Worm (Caenorhabditis elegans) whole organism, L4 larva: ENCODE measurements around the gene mut-7.

Experiments
- F37D6.2 ChIP-seq: sonication (generic microtip); optimal IDR thresholded peaks from 2 replicates; lab custom pipeline; 2016; ENCODE audit warnings: mild to moderate bottlenecking, missing genetic modification characterization, missing compliant biosample characterization
- Y5F2A.4 ChIP-seq: fragments of 200-800 bp; sonication (Bioruptor generic); optimal IDR thresholded peaks from 2 replicates; lab custom pipeline; 2018; ENCODE audit warnings: mild to moderate bottlenecking, missing genetic modification characterization, missing compliant biosample characterization
- aha-1 ChIP-seq: fragments of 150-350 bp; peaks from one replicate; lab custom pipeline; 2014; ENCODE audit warnings: missing biosample characterization, missing genetic modification characterization
- aly-2 ChIP-seq: sonication (generic microtip); optimal IDR thresholded peaks from 2 replicates; lab custom pipeline; 2018; ENCODE audit warnings: missing biosample characterization, missing genetic modification characterization
- arid-1 ChIP-seq: fragments of 200-800 bp; sonication (Bioruptor generic); conservative IDR thresholded peaks from 2 replicates; pipeline ENCODE4 v1.3.6; 2022; ENCODE audit warnings: missing genetic modification reagents, missing genetic modification characterization, missing compliant biosample characterization
- ceh-20 ChIP-seq: fragments of 200-800 bp; sonication (Bioruptor generic); IDR thresholded peaks from 2 replicates; pipeline ENCODE4 v1.3.6; 2022; ENCODE audit warnings: missing genetic modification reagents, missing genetic modification characterization, missing compliant biosample characterization
- ceh-62 ChIP-seq: sonication (generic microtip); optimal IDR thresholded peaks from 2 replicates; lab custom pipeline; 2017; ENCODE audit warnings: missing biosample characterization, missing genetic modification characterization
- ces-1 ChIP-seq: fragments of 150-350 bp; sonication (generic microtip); optimal IDR thresholded peaks from 4 replicates; lab custom pipeline; 2014; ENCODE audit warnings: missing biosample characterization, missing genetic modification reagents, missing genetic modification characterization
- ctbp-1 ChIP-seq: fragments of 200-800 bp; sonication (Bioruptor generic); IDR thresholded peaks from 2 replicates; pipeline ENCODE4 v1.3.6; 2022; ENCODE audit warnings: missing genetic modification reagents, missing genetic modification characterization, missing compliant biosample characterization
- daf-16 ChIP-seq, 3 experiments: sonication (generic microtip); optimal IDR thresholded peaks; 2 replicates each; lab custom pipeline; 2016 to 2017; ENCODE audit warnings: missing genetic modification characterization in 3 of 3, missing genetic modification reagents in 3 of 3, mild to moderate bottlenecking in 2 of 3, missing compliant biosample characterization in 2 of 3, missing biosample characterization in 1 of 3, moderate library complexity in 1 of 3
- dmd-6 ChIP-seq: fragments of 200-800 bp; sonication (Bioruptor generic); IDR thresholded peaks from 2 replicates; pipeline ENCODE4 v1.3.6; 2022; ENCODE audit warnings: missing genetic modification reagents, missing genetic modification characterization, missing compliant biosample characterization
- dve-1 ChIP-seq: sonication (generic microtip); optimal IDR thresholded peaks from 2 replicates; lab custom pipeline; 2017; ENCODE audit warnings: antibody characterized with exemption, mild to moderate bottlenecking, missing genetic modification characterization, missing compliant biosample characterization; ENCODE audit not compliant: insufficient read depth
- egl-27 ChIP-seq: sonication (generic microtip); optimal IDR thresholded peaks from 3 replicates; lab custom pipeline; 2017; ENCODE audit warnings: missing biosample characterization, missing genetic modification reagents, missing genetic modification characterization
- egl-43 ChIP-seq: fragments of 200-800 bp; sonication (Bioruptor generic); IDR thresholded peaks from 2 replicates; pipeline ENCODE4 v1.3.6; 2022; ENCODE audit warnings: missing genetic modification reagents, missing genetic modification characterization, missing compliant biosample characterization
- fkh-10 ChIP-seq: fragments of 150-350 bp; optimal IDR thresholded peaks from 2 replicates; lab custom pipeline; 2014; ENCODE audit warnings: missing biosample characterization, missing genetic modification reagents, missing genetic modification characterization
- fos-1 ChIP-seq: fragments of 150-350 bp; optimal IDR thresholded peaks from 2 replicates; lab custom pipeline; 2014; ENCODE audit warnings: missing biosample characterization, missing genetic modification characterization
- gei-8 ChIP-seq: fragments of 200-800 bp; sonication (Bioruptor generic); optimal IDR thresholded peaks from 2 replicates; lab custom pipeline; 2018; ENCODE audit warnings: mild to moderate bottlenecking, missing genetic modification characterization, missing compliant biosample characterization
- hif-1 ChIP-seq, 2 experiments: sonication (generic microtip); optimal IDR thresholded peaks; 2 replicates each; lab custom pipeline; 2016 to 2017; ENCODE audit warnings: missing compliant biosample characterization in 2 of 2, missing genetic modification characterization in 2 of 2, missing genetic modification reagents in 2 of 2, missing genotype in 2 of 2, mild to moderate bottlenecking in 1 of 2
- hlh-11 ChIP-seq: fragments of 200-800 bp; sonication (Bioruptor generic); optimal IDR thresholded peaks from 2 replicates; lab custom pipeline; 2018; ENCODE audit warnings: mild to moderate bottlenecking, missing genetic modification characterization, missing compliant biosample characterization
- hlh-30 ChIP-seq: sonication (generic microtip); optimal IDR thresholded peaks from 2 replicates; lab custom pipeline; 2017; ENCODE audit warnings: antibody characterized with exemption, mild to moderate bottlenecking, missing genetic modification characterization, missing compliant biosample characterization; ENCODE audit not compliant: insufficient read depth
- lin-1 ChIP-seq: fragments of 200-800 bp; sonication (Bioruptor generic); IDR thresholded peaks from 2 replicates; pipeline ENCODE4 v1.3.6; 2022; ENCODE audit warnings: missing genetic modification reagents, missing genetic modification characterization, missing compliant biosample characterization
- lin-13 ChIP-seq: fragments of 150-350 bp; optimal IDR thresholded peaks from 2 replicates; lab custom pipeline; 2014; ENCODE audit warnings: missing biosample characterization, missing genetic modification reagents, missing genetic modification characterization
- lin-15B ChIP-seq: fragments of 150-350 bp; sonication (generic microtip); optimal IDR thresholded peaks from 3 replicates; lab custom pipeline; 2014; ENCODE audit warnings: missing biosample characterization, missing genetic modification characterization
- lin-39 ChIP-seq: fragments of 150-350 bp; optimal IDR thresholded peaks from 2 replicates; lab custom pipeline; 2014; ENCODE audit warnings: missing biosample characterization, missing genetic modification reagents, missing genetic modification characterization
- madf-5 ChIP-seq, 2 experiments: fragments of 200-800 bp; sonication (Bioruptor generic); IDR thresholded peaks; 2 replicates each; pipeline ENCODE4 v1.3.6; 2022; ENCODE audit warnings: missing compliant biosample characterization in 2 of 2, missing genetic modification characterization in 2 of 2
- madf-9 ChIP-seq: fragments of 200-800 bp; sonication (Bioruptor generic); conservative IDR thresholded peaks from 2 replicates; pipeline ENCODE4 v1.3.6; 2022; ENCODE audit warnings: missing genetic modification reagents, missing genetic modification characterization, missing compliant biosample characterization
- mes-2 ChIP-seq: sonication (generic microtip); optimal IDR thresholded peaks from 2 replicates; lab custom pipeline; 2016; ENCODE audit warnings: missing genotype, mild to moderate bottlenecking, missing genetic modification characterization, missing compliant biosample characterization; ENCODE audit not compliant: poor library complexity, severe bottlenecking
- mxl-3 ChIP-seq: fragments of 200-800 bp; sonication (Bioruptor generic); optimal IDR thresholded peaks from 2 replicates; lab custom pipeline; 2018; ENCODE audit warnings: mild to moderate bottlenecking, missing genetic modification characterization, missing compliant biosample characterization
- nhr-10 ChIP-seq: fragments of 150-350 bp; optimal IDR thresholded peaks from 2 replicates; lab custom pipeline; 2014; ENCODE audit warnings: missing biosample characterization, missing genetic modification characterization
- nhr-11 ChIP-seq: fragments of 150-350 bp; optimal IDR thresholded peaks from 2 replicates; lab custom pipeline; 2014; ENCODE audit warnings: missing biosample characterization, missing genetic modification characterization
- nhr-111 ChIP-seq: fragments of 200-800 bp; sonication (Bioruptor generic); optimal IDR thresholded peaks from 2 replicates; lab custom pipeline; 2018; ENCODE audit warnings: mild to moderate bottlenecking, missing genetic modification characterization, missing compliant biosample characterization
- nhr-42 ChIP-seq: fragments of 200-800 bp; sonication (Bioruptor generic); IDR thresholded peaks from 2 replicates; pipeline ENCODE4 v1.3.6; 2022; ENCODE audit warnings: missing genetic modification characterization, missing compliant biosample characterization
- nhr-48 ChIP-seq: sonication (generic microtip); optimal IDR thresholded peaks from 2 replicates; lab custom pipeline; 2016; ENCODE audit warnings: mild to moderate bottlenecking, missing genetic modification characterization, missing compliant biosample characterization
- nhr-6 ChIP-seq: fragments of 150-350 bp; optimal IDR thresholded peaks from 2 replicates; lab custom pipeline; 2014; ENCODE audit warnings: missing biosample characterization, missing genetic modification characterization
- nhr-76 ChIP-seq: fragments of 150-350 bp; optimal IDR thresholded peaks from 2 replicates; lab custom pipeline; 2014; ENCODE audit warnings: missing biosample characterization, missing genetic modification characterization
- nhr-77 ChIP-seq: fragments of 150-350 bp; optimal IDR thresholded peaks from 2 replicates; lab custom pipeline; 2014; ENCODE audit warnings: missing biosample characterization, missing genetic modification characterization
- rbr-2 ChIP-seq: sonication (generic microtip); optimal IDR thresholded peaks from 2 replicates; lab custom pipeline; 2016; ENCODE audit warnings: missing genotype, missing genetic modification characterization, missing compliant biosample characterization
- saeg-2 ChIP-seq: fragments of 200-800 bp; sonication (Bioruptor generic); IDR thresholded peaks from 2 replicates; pipeline ENCODE4 v1.3.6; 2022; ENCODE audit warnings: missing genetic modification reagents, missing genetic modification characterization, missing compliant biosample characterization
- sdz-12 ChIP-seq: fragments of 200-800 bp; sonication (Bioruptor generic); optimal IDR thresholded peaks from 2 replicates; lab custom pipeline; 2018; ENCODE audit warnings: mild to moderate bottlenecking, missing genetic modification characterization, missing compliant biosample characterization
- set-16 ChIP-seq: fragments of 200-800 bp; sonication (Bioruptor generic); IDR thresholded peaks from 2 replicates; pipeline ENCODE4 v1.3.6; 2022; ENCODE audit warnings: missing genetic modification reagents, missing genetic modification characterization, missing compliant biosample characterization
- spr-1 ChIP-seq: sonication (generic microtip); optimal IDR thresholded peaks from 2 replicates; lab custom pipeline; 2016; ENCODE audit warnings: mild to moderate bottlenecking, missing genetic modification characterization, missing compliant biosample characterization
- spr-3 ChIP-seq: fragments of 200-800 bp; sonication (Bioruptor generic); optimal IDR thresholded peaks from 2 replicates; lab custom pipeline; 2018; ENCODE audit warnings: mild to moderate bottlenecking, missing genetic modification characterization, missing compliant biosample characterization
- tra-1 ChIP-seq: fragments of 200-800 bp; sonication (Bioruptor generic); IDR thresholded peaks from 2 replicates; pipeline ENCODE4 v1.3.6; 2022; ENCODE audit warnings: missing genetic modification reagents, missing genetic modification characterization, missing compliant biosample characterization
- unc-39 ChIP-seq: sonication (generic microtip); optimal IDR thresholded peaks from 2 replicates; lab custom pipeline; 2017; ENCODE audit warnings: missing biosample characterization, missing genetic modification characterization
- vab-7 ChIP-seq: fragments of 200-800 bp; sonication (Bioruptor generic); IDR thresholded peaks from 2 replicates; pipeline ENCODE4 v1.3.6; 2022; ENCODE audit warnings: missing genetic modification reagents, missing genetic modification characterization, missing compliant biosample characterization
- zfp-2 ChIP-seq: sonication (generic microtip); optimal IDR thresholded peaks from 2 replicates; lab custom pipeline; 2016; ENCODE audit warnings: mild to moderate bottlenecking, missing genetic modification characterization, missing compliant biosample characterization
- zfp-3 ChIP-seq: fragments of 200-800 bp; sonication (Bioruptor generic); conservative IDR thresholded peaks from 2 replicates; pipeline ENCODE4 v1.3.6; 2022; ENCODE audit warnings: missing genetic modification reagents, missing genetic modification characterization, missing compliant biosample characterization
- zip-2 ChIP-seq: fragments of 150-350 bp; optimal IDR thresholded peaks from 2 replicates; lab custom pipeline; 2014; ENCODE audit warnings: missing biosample characterization, missing genetic modification characterization
- ztf-11 ChIP-seq: fragments of 150-350 bp; optimal IDR thresholded peaks from 2 replicates; lab custom pipeline; 2014; ENCODE audit warnings: missing biosample characterization, missing genetic modification characterization
- ztf-7 ChIP-seq: fragments of 150-350 bp; optimal IDR thresholded peaks from 2 replicates; lab custom pipeline; 2014; ENCODE audit warnings: missing biosample characterization, missing genetic modification characterization

mut-7 gene

ce11 chrIII:9509764-9510370 is 32.3 kb downstream of the mut-7 start (continued):
- TF ChIP-seq set-16 (GFP tag; lab: Robert Waterston, UW): no peak
- TF ChIP-seq F37D6.2 (tag; lab: Kevin White, UChicago): no peak
- no peak for TF ChIP-seq egl-27 (tag; lab: Kevin White, UChicago)
- TF ChIP-seq lin-15B: no peak
- no peak for TF ChIP-seq ztf-7
- TF ChIP-seq dve-1 (tag; lab: Kevin White, UChicago): peak; percentile 6
- no peak for TF ChIP-seq spr-1 (tag; lab: Kevin White, UChicago)
- TF ChIP-seq ceh-20 (GFP tag; lab: Robert Waterston, UW): no peak
- TF ChIP-seq spr-3: no peak
- peak; percentile 36; the same call in 1 of the 2 replicates for TF ChIP-seq lin-1 (GFP tag; lab: Robert Waterston, UW)
- TF ChIP-seq aha-1 (tag; lab: Kevin White, UChicago): peak; percentile 15
- TF ChIP-seq gei-8 (GFP tag; lab: Kevin White, UChicago): no peak
- TF ChIP-seq hlh-30: no peak
- TF ChIP-seq ceh-62 (tag; lab: Kevin White, UChicago): no peak
- peak; percentile 65; the same call in 1 of the 2 replicates for TF ChIP-seq zfp-3 (GFP tag; lab: Robert Waterston, UW)
- TF ChIP-seq lin-39 (tag; lab: Kevin White, UChicago): no peak
- TF ChIP-seq nhr-42: 0 out of 2 replicates have a peak, but pooled peaks have one; percentile 45
- TF ChIP-seq aly-2 (tag; lab: Kevin White, UChicago): no peak
- no peak for TF ChIP-seq Y5F2A.4 (GFP tag; lab: Kevin White, UChicago)
- no peak for TF ChIP-seq fkh-10 (GFP tag; lab: Kevin White, UChicago)
- TF ChIP-seq egl-43: no peak
- TF ChIP-seq nhr-77 (tag; lab: Kevin White, UChicago): no peak
- TF ChIP-seq mxl-3 (GFP tag; lab: Kevin White, UChicago): no peak
- 0 out of 4 replicates have a peak, but pooled peaks of 1 of the 2 experiments have one; percentile 17 for TF ChIP-seq madf-5 (GFP tag; IDR thresholded peaks at IDR 0.05; lab: Robert Waterston, UW)
- TF ChIP-seq zfp-2: no peak
- no peak for TF ChIP-seq madf-9 (GFP tag; lab: Robert Waterston, UW)
- TF ChIP-seq nhr-6 (tag; lab: Kevin White, UChicago): peak; percentile 30
- no peak for TF ChIP-seq fos-1 (tag; lab: Kevin White, UChicago)
- TF ChIP-seq saeg-2 (GFP tag; lab: Robert Waterston, UW): peak; percentile 74
- peak; percentile 55 for TF ChIP-seq ctbp-1 (GFP tag; lab: Robert Waterston, UW)
- no peak for TF ChIP-seq nhr-10 (tag; lab: Kevin White, UChicago)
- no peak for TF ChIP-seq nhr-48 (tag; lab: Kevin White, UChicago)
- TF ChIP-seq hif-1 (tag; optimal IDR thresholded peaks at IDR 0.05; lab: Kevin White, UChicago): no peak
- no peak for TF ChIP-seq zip-2 (tag; lab: Kevin White, UChicago)
- no peak for TF ChIP-seq unc-39 (tag; lab: Kevin White, UChicago)
- no peak for TF ChIP-seq tra-1 (GFP tag; lab: Robert Waterston, UW)
- TF ChIP-seq sdz-12 (GFP tag; lab: Kevin White, UChicago): peak; percentile 68
- TF ChIP-seq lin-13 (GFP tag; lab: Kevin White, UChicago): peak; percentile 38
- TF ChIP-seq nhr-11 (tag; lab: Kevin White, UChicago): no peak
- TF ChIP-seq ces-1 (GFP tag; lab: Kevin White, UChicago): peak; percentile 41
- TF ChIP-seq ztf-11 (tag; lab: Kevin White, UChicago): no peak
- TF ChIP-seq mes-2 (tag; lab: Kevin White, UChicago): peak; percentile 11
- TF ChIP-seq daf-16 (GFP tag; optimal IDR thresholded peaks at IDR 0.05; lab: Kevin White, UChicago): no peak
- TF ChIP-seq daf-16 (tag; optimal IDR thresholded peaks at IDR 0.05; lab: Kevin White, UChicago): no peak
- no peak for TF ChIP-seq hlh-11 (tag; lab: Kevin White, UChicago)
- 0 out of 2 replicates have a peak, but pooled peaks have one; percentile 6 for TF ChIP-seq dmd-6
- no peak for TF ChIP-seq vab-7 (GFP tag; lab: Robert Waterston, UW)
- peak; percentile 40; the same call in 1 of the 2 replicates for TF ChIP-seq arid-1 (GFP tag; lab: Robert Waterston, UW)
- peak; percentile 23 for TF ChIP-seq nhr-111 (GFP tag; lab: Kevin White, UChicago)
- TF ChIP-seq nhr-76 (tag; lab: Kevin White, UChicago): no peak
- TF ChIP-seq rbr-2 (tag; lab: Kevin White, UChicago): peak; percentile 4
